Worm (Caenorhabditis elegans): ENCODE measurements around the gene snu-23.

Gene snu-23

ce11 chrIII:7772901-7773300 lies 3.0 kb upstream of the snu-23 start, which contains the start of the genes ZK686.6 and ZK686.1:
Gene ZK686.6 (minus strand): TSS chrIII:7773001.
Gene ZK686.1 (plus strand): TSS chrIII:7773134.
- TF ChIP-seq ham-2 (GFP tag; optimal IDR thresholded peaks at IDR 0.05), result no peak
- no peak for TF ChIP-seq unc-62 (GFP tag; optimal IDR thresholded peaks at IDR 0.05)
- TF ChIP-seq mab-5 (tag; optimal IDR thresholded peaks at IDR 0.05), result no peak
- no peak for TF ChIP-seq nhr-2 (tag; optimal IDR thresholded peaks at IDR 0.05)
- no peak for TF ChIP-seq unc-120 (tag; optimal IDR thresholded peaks at IDR 0.05; ENCODE audit: poor library complexity, severe bottlenecking)
- no peak for TF ChIP-seq elt-1 (tag; optimal IDR thresholded peaks at IDR 0.05; ENCODE audit: borderline replicate concordance, insufficient read depth)
- TF ChIP-seq mls-2 (tag; optimal IDR thresholded peaks at IDR 0.05), result no peak
- TF ChIP-seq unc-39 (tag; optimal IDR thresholded peaks at IDR 0.05), result no peak
- no peak for TF ChIP-seq M03D4.4 (tag; optimal IDR thresholded peaks at IDR 0.05)
- TF ChIP-seq elt-3 (tag; optimal IDR thresholded peaks at IDR 0.05), result no peak
- no peak for TF ChIP-seq cnd-1 (tag; optimal IDR thresholded peaks at IDR 0.05)
- TF ChIP-seq snpc-4 (tag; optimal IDR thresholded peaks at IDR 0.05), result no peak
- TF ChIP-seq ces-1 (GFP tag; optimal IDR thresholded peaks at IDR 0.05), result no peak

- TF ChIP-seq lin-13 (tag; optimal IDR thresholded peaks at IDR 0.05), result peak; percentile 59
- peak; percentile 10 for TF ChIP-seq sptf-1 (tag; optimal IDR thresholded peaks at IDR 0.05)
- TF ChIP-seq lsy-2 (tag; optimal IDR thresholded peaks at IDR 0.05), result peak; percentile 69
Observed at ce11 chrIII:7770986-7771385, 1.1 kb upstream of the snu-23 start.

- no peak for TF ChIP-seq nhr-28 (tag; optimal IDR thresholded peaks at IDR 0.05)
Observed at ce11 chrIII:7768963-7769362, 957 bp downstream of the snu-23 start, which contains the start of gene ZK686.3. Gene ZK686.3 (minus strand): TSS chrIII:7769063.

- TF ChIP-seq sem-2 (GFP tag; optimal IDR thresholded peaks at IDR 0.05), result no peak
- TF ChIP-seq ces-1 (GFP tag; optimal IDR thresholded peaks at IDR 0.05), result no peak
- no peak for TF ChIP-seq nhr-237 (tag; optimal IDR thresholded peaks at IDR 0.05)
- TF ChIP-seq unc-120 (tag; optimal IDR thresholded peaks at IDR 0.05; ENCODE audit: poor library complexity, severe bottlenecking), result no peak
- no peak for TF ChIP-seq bed-3 (GFP tag; optimal IDR thresholded peaks at IDR 0.05)
- TF ChIP-seq pha-4 (tag; optimal IDR thresholded peaks at IDR 0.05), result no peak
- TF ChIP-seq flh-1 (GFP tag; optimal IDR thresholded peaks at IDR 0.05), result no peak
- no peak for TF ChIP-seq drap-1 (GFP tag; optimal IDR thresholded peaks at IDR 0.05)
- no peak for TF ChIP-seq elt-3 (tag; optimal IDR thresholded peaks at IDR 0.05)
- TF ChIP-seq mep-1 (tag; optimal IDR thresholded peaks at IDR 0.05), result no peak
- TF ChIP-seq cnd-1 (tag; optimal IDR thresholded peaks at IDR 0.05), result no peak
- TF ChIP-seq blmp-1 (tag; optimal IDR thresholded peaks at IDR 0.05), result no peak
- no peak for TF ChIP-seq M03D4.4 (tag; optimal IDR thresholded peaks at IDR 0.05)
Observed at ce11 chrIII:7767415-7767814, 2.5 kb downstream of the snu-23 start, which contains the start of gene ZK686.5. Gene ZK686.5 (minus strand): TSS chrIII:7767515.

ce11 chrIII:7765974-7766373 lies 3.9 kb downstream of the snu-23 start, which contains the start of gene ZK686.2:
Gene ZK686.2 (minus strand): TSS chrIII:7766052.
- peak; percentile 20 for TF ChIP-seq unc-120 (tag; optimal IDR thresholded peaks at IDR 0.05; ENCODE audit: poor library complexity, severe bottlenecking)
- TF ChIP-seq drap-1 (GFP tag; optimal IDR thresholded peaks at IDR 0.05), result no peak
- no peak for TF ChIP-seq nhr-28 (tag; optimal IDR thresholded peaks at IDR 0.05)
- TF ChIP-seq elt-3 (tag; optimal IDR thresholded peaks at IDR 0.05), result no peak
- TF ChIP-seq nhr-237 (tag; optimal IDR thresholded peaks at IDR 0.05), result no peak
- TF ChIP-seq bed-3 (GFP tag; optimal IDR thresholded peaks at IDR 0.05), result no peak
- TF ChIP-seq sptf-1 (tag; optimal IDR thresholded peaks at IDR 0.05), result no peak
- TF ChIP-seq elt-1 (tag; optimal IDR thresholded peaks at IDR 0.05; ENCODE audit: borderline replicate concordance, insufficient read depth), result no peak
- no peak for TF ChIP-seq M03D4.4 (tag; optimal IDR thresholded peaks at IDR 0.05)
- no peak for TF ChIP-seq cnd-1 (tag; optimal IDR thresholded peaks at IDR 0.05)
- no peak for TF ChIP-seq mls-2 (tag; optimal IDR thresholded peaks at IDR 0.05)
- TF ChIP-seq nhr-12 (tag; optimal IDR thresholded peaks at IDR 0.05), result no peak
- TF ChIP-seq hlh-1 (tag; optimal IDR thresholded peaks at IDR 0.05), result no peak
- no peak for TF ChIP-seq lin-32 (GFP tag; optimal IDR thresholded peaks at IDR 0.05)
- no peak for TF ChIP-seq unc-62 (GFP tag; optimal IDR thresholded peaks at IDR 0.05)
- TF ChIP-seq lin-13 (tag; optimal IDR thresholded peaks at IDR 0.05), result no peak
- no peak for TF ChIP-seq sem-2 (GFP tag; optimal IDR thresholded peaks at IDR 0.05)
- TF ChIP-seq nhr-76 (tag; optimal IDR thresholded peaks at IDR 0.05), result no peak
- TF ChIP-seq ceh-39 (tag; optimal IDR thresholded peaks at IDR 0.05), result peak; percentile 35
- TF ChIP-seq ham-2 (GFP tag; optimal IDR thresholded peaks at IDR 0.05), result no peak
- no peak for TF ChIP-seq zip-8 (tag; optimal IDR thresholded peaks at IDR 0.05)
- no peak for TF ChIP-seq tbx-8 (GFP tag; optimal IDR thresholded peaks at IDR 0.05)
- TF ChIP-seq unc-39 (tag; optimal IDR thresholded peaks at IDR 0.05), result no peak
- TF ChIP-seq ces-1 (GFP tag; optimal IDR thresholded peaks at IDR 0.05), result peak; percentile 81
- TF ChIP-seq ceh-43 (GFP tag; optimal IDR thresholded peaks at IDR 0.05), result no peak
- no peak for TF ChIP-seq blmp-1 (tag; optimal IDR thresholded peaks at IDR 0.05)
- no peak for TF ChIP-seq pha-4 (tag; optimal IDR thresholded peaks at IDR 0.05)
- TF ChIP-seq mab-5 (tag; optimal IDR thresholded peaks at IDR 0.05), result peak; percentile 32
- TF ChIP-seq nhr-2 (tag; optimal IDR thresholded peaks at IDR 0.05), result no peak
- peak; percentile 64 for TF ChIP-seq lsy-2 (tag; optimal IDR thresholded peaks at IDR 0.05)
- TF ChIP-seq flh-1 (GFP tag; optimal IDR thresholded peaks at IDR 0.05), result no peak
- no peak for TF ChIP-seq ceh-83 (GFP tag; optimal IDR thresholded peaks at IDR 0.05)
- TF ChIP-seq ztf-11 (tag; optimal IDR thresholded peaks at IDR 0.05), result no peak
- peak; percentile 58 for TF ChIP-seq mep-1 (tag; optimal IDR thresholded peaks at IDR 0.05)
- no peak for TF ChIP-seq snpc-4 (tag; optimal IDR thresholded peaks at IDR 0.05)
